Worm (Caenorhabditis elegans) whole organism, late embryonic: Measurements from ENCODE around the gene D1086.18.

Source experiments
- C08G9.2 ChIP-seq: sonication (generic microtip); optimal IDR thresholded peaks from 2 replicates; lab custom pipeline; 2016; ENCODE audit warnings: mild to moderate bottlenecking, missing genetic modification characterization, moderate library complexity, missing compliant biosample characterization
- C38D4.7 ChIP-seq: fragments of 200-800 bp; sonication (Bioruptor generic); optimal IDR thresholded peaks from 2 replicates; lab custom pipeline; 2018; ENCODE audit warnings: mild to moderate bottlenecking, missing genetic modification characterization, moderate library complexity, missing compliant biosample characterization
- K09A11.1 ChIP-seq: sonication (generic microtip); optimal IDR thresholded peaks from 2 replicates; lab custom pipeline; 2017; ENCODE audit warnings: antibody characterized with exemption, mild to moderate bottlenecking, missing genetic modification characterization, missing compliant biosample characterization; ENCODE audit not compliant: insufficient read depth
- T23F11.4 ChIP-seq: fragments of 200-800 bp; sonication (Bioruptor generic); optimal IDR thresholded peaks from 2 replicates; lab custom pipeline; 2018; ENCODE audit warnings: mild to moderate bottlenecking, missing genetic modification characterization, missing compliant biosample characterization
- Y22D7AL.16 ChIP-seq: sonication (generic microtip); optimal IDR thresholded peaks from 2 replicates; lab custom pipeline; 2016; ENCODE audit warnings: missing genetic modification characterization, missing compliant biosample characterization
- ahr-1 ChIP-seq: sonication (generic microtip); optimal IDR thresholded peaks from 2 replicates; lab custom pipeline; 2016; ENCODE audit warnings: missing genetic modification characterization, missing compliant biosample characterization
- ama-1 ChIP-seq: fragments of 150-350 bp; optimal IDR thresholded peaks from 2 replicates; lab custom pipeline; 2014
- ceh-19 ChIP-seq: fragments of 200-800 bp; sonication (Bioruptor generic); optimal IDR thresholded peaks from 2 replicates; lab custom pipeline; 2018; ENCODE audit warnings: mild to moderate bottlenecking, missing genetic modification characterization, missing compliant biosample characterization
- ceh-2 ChIP-seq: sonication (generic microtip); optimal IDR thresholded peaks from 2 replicates; lab custom pipeline; 2016; ENCODE audit warnings: missing genotype, missing genetic modification characterization, missing compliant biosample characterization
- ceh-24 ChIP-seq: sonication (generic microtip); optimal IDR thresholded peaks from 2 replicates; lab custom pipeline; 2016; ENCODE audit warnings: mild to moderate bottlenecking, missing genetic modification characterization, missing compliant biosample characterization
- ceh-31 ChIP-seq: sonication (generic microtip); optimal IDR thresholded peaks from 2 replicates; lab custom pipeline; 2016; ENCODE audit warnings: missing genetic modification characterization, missing compliant biosample characterization
- ceh-9 ChIP-seq: sonication (generic microtip); optimal IDR thresholded peaks from 2 replicates; lab custom pipeline; 2016; ENCODE audit warnings: mild to moderate bottlenecking, missing genetic modification characterization, inconsistent platforms, missing compliant biosample characterization
- che-1 ChIP-seq: sonication (generic microtip); optimal IDR thresholded peaks from 2 replicates; lab custom pipeline; 2016; ENCODE audit warnings: mild to moderate bottlenecking, missing genetic modification characterization, missing compliant biosample characterization
- dmd-4 ChIP-seq: sonication (generic microtip); optimal IDR thresholded peaks from 2 replicates; lab custom pipeline; 2016; ENCODE audit warnings: borderline replicate concordance, missing genetic modification characterization, missing compliant biosample characterization
- dve-1 ChIP-seq: sonication (generic microtip); optimal IDR thresholded peaks from 2 replicates; lab custom pipeline; 2017; ENCODE audit warnings: antibody characterized with exemption, mild to moderate bottlenecking, missing genetic modification characterization, missing compliant biosample characterization
- elt-2 ChIP-seq: sonication (generic microtip); optimal IDR thresholded peaks from 2 replicates; lab custom pipeline; 2016; ENCODE audit warnings: missing genetic modification reagents, missing genetic modification characterization, missing compliant biosample characterization
- eyg-1 ChIP-seq: sonication (generic microtip); optimal IDR thresholded peaks from 2 replicates; lab custom pipeline; 2016; ENCODE audit warnings: missing genotype, missing genetic modification characterization, missing compliant biosample characterization
- fax-1 ChIP-seq: sonication (generic microtip); optimal IDR thresholded peaks from 2 replicates; lab custom pipeline; 2016; ENCODE audit warnings: missing genotype, missing genetic modification characterization, missing compliant biosample characterization
- gmeb-2 ChIP-seq: sonication (generic microtip); optimal IDR thresholded peaks from 2 replicates; lab custom pipeline; 2016; ENCODE audit warnings: missing genetic modification characterization, inconsistent platforms, missing compliant biosample characterization
- hlh-13 ChIP-seq: fragments of 200-800 bp; sonication (Bioruptor generic); optimal IDR thresholded peaks from 2 replicates; lab custom pipeline; 2018; ENCODE audit warnings: mild to moderate bottlenecking, missing genetic modification characterization, missing compliant biosample characterization
- hlh-15 ChIP-seq: sonication (generic microtip); optimal IDR thresholded peaks from 2 replicates; lab custom pipeline; 2016; ENCODE audit warnings: missing genetic modification characterization, missing compliant biosample characterization
- hlh-6 ChIP-seq: sonication (generic microtip); optimal IDR thresholded peaks from 2 replicates; lab custom pipeline; 2016; ENCODE audit warnings: missing genotype, missing genetic modification characterization, missing compliant biosample characterization
- hlh-8 ChIP-seq: sonication (generic microtip); optimal IDR thresholded peaks from 2 replicates; lab custom pipeline; 2016; ENCODE audit warnings: missing genotype, missing genetic modification characterization, missing compliant biosample characterization
- lin-11 ChIP-seq: fragments of 200-800 bp; sonication (Bioruptor generic); optimal IDR thresholded peaks from 2 replicates; lab custom pipeline; 2018; ENCODE audit warnings: mild to moderate bottlenecking, missing genetic modification characterization, missing compliant biosample characterization
- mec-3 ChIP-seq: sonication (generic microtip); optimal IDR thresholded peaks from 2 replicates; lab custom pipeline; 2016; ENCODE audit warnings: borderline replicate concordance, missing genetic modification characterization, missing compliant biosample characterization
- nfya-1 ChIP-seq: sonication (generic microtip); optimal IDR thresholded peaks from 2 replicates; lab custom pipeline; 2017; ENCODE audit warnings: missing genetic modification characterization, mild to moderate bottlenecking, missing compliant biosample characterization, antibody characterized with exemption, moderate library complexity
- npax-4 ChIP-seq: sonication (generic microtip); optimal IDR thresholded peaks from 2 replicates; lab custom pipeline; 2016; ENCODE audit warnings: missing genetic modification characterization, missing compliant biosample characterization
- pag-3 ChIP-seq: sonication (generic microtip); optimal IDR thresholded peaks from 2 replicates; lab custom pipeline; 2016; ENCODE audit warnings: missing compliant biosample characterization, missing genetic modification characterization, borderline replicate concordance
- pat-9 ChIP-seq: fragments of 200-800 bp; sonication (Bioruptor generic); optimal IDR thresholded peaks from 2 replicates; lab custom pipeline; 2018; ENCODE audit warnings: mild to moderate bottlenecking, missing genetic modification characterization, moderate library complexity, missing compliant biosample characterization
- pax-1 ChIP-seq: fragments of 150-350 bp; optimal IDR thresholded peaks from 2 replicates; lab custom pipeline; 2014; ENCODE audit warnings: missing biosample characterization, missing genetic modification characterization
- pha-2 ChIP-seq: sonication (generic microtip); optimal IDR thresholded peaks from 2 replicates; lab custom pipeline; 2017; ENCODE audit warnings: mild to moderate bottlenecking, missing genetic modification characterization, missing compliant biosample characterization
- ref-2 ChIP-seq: sonication (generic microtip); optimal IDR thresholded peaks from 2 replicates; lab custom pipeline; 2016; ENCODE audit warnings: missing genetic modification characterization, missing compliant biosample characterization
- rnt-1 ChIP-seq: sonication (generic microtip); optimal IDR thresholded peaks from 2 replicates; lab custom pipeline; 2016; ENCODE audit warnings: missing genetic modification characterization, missing compliant biosample characterization
- sdc-2 ChIP-seq: sonication (generic microtip); optimal IDR thresholded peaks from 2 replicates; lab custom pipeline; 2016; ENCODE audit warnings: missing genotype, missing genetic modification characterization, missing compliant biosample characterization
- sox-4 ChIP-seq: sonication (generic microtip); optimal IDR thresholded peaks from 2 replicates; lab custom pipeline; 2017; ENCODE audit warnings: mild to moderate bottlenecking, missing genetic modification characterization, inconsistent platforms, missing compliant biosample characterization
- syd-9 ChIP-seq: sonication (generic microtip); optimal IDR thresholded peaks from 2 replicates; lab custom pipeline; 2016; ENCODE audit warnings: mild to moderate bottlenecking, missing genetic modification characterization, moderate library complexity, missing compliant biosample characterization
- tbx-2 ChIP-seq: sonication (generic microtip); optimal IDR thresholded peaks from 2 replicates; lab custom pipeline; 2016; ENCODE audit warnings: missing genetic modification characterization, missing compliant biosample characterization
- unc-42 ChIP-seq: sonication (generic microtip); optimal IDR thresholded peaks from 2 replicates; lab custom pipeline; 2016; ENCODE audit warnings: missing genotype, missing genetic modification characterization, missing compliant biosample characterization
- unc-55 ChIP-seq: sonication (generic microtip); optimal IDR thresholded peaks from 2 replicates; lab custom pipeline; 2017; ENCODE audit warnings: missing biosample characterization, missing genetic modification reagents, missing genetic modification characterization
- ztf-16 ChIP-seq: sonication (generic microtip); optimal IDR thresholded peaks from 2 replicates; lab custom pipeline; 2017; ENCODE audit warnings: missing genetic modification characterization, missing compliant biosample characterization

D1086.18 gene

DNA sequence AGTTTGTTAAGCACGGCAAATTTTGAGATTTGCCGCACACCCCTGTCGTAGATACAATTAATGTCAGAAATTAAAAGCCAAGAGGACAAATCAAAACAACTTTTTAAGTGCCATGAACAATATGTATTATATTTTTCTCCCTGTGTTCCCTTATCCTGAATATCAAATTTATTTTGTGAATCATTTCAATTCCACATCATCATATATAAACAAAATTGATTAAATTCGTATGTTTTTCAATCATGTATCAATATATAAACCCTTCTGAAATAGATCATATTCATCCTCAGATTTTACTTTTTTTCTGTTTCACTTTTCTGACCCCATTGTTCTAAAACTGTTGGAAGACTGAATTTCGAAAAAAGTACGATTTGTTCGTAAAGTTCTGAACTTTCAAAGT, 11.5 kb upstream of the D1086.18 start, which contains the start of gene D1086.11:
Gene D1086.11 (plus strand): TSS at position 301 of the 400 bp plus-strand sequence.
- TF ChIP-seq T23F11.4 (GFP tag; lab: Kevin White, UChicago) (no peak), ama-1 (lab: Kevin White, UChicago) (no peak), hlh-8 (tag; lab: Kevin White, UChicago) (no peak), mec-3 (tag; lab: Kevin White, UChicago) (no peak), pat-9 (tag; lab: Kevin White, UChicago) (no peak), pag-3 (tag; lab: Kevin White, UChicago) (no peak), ztf-16 (tag; lab: Kevin White, UChicago) (no peak), hlh-15 (no peak), hlh-6 (no peak), eyg-1 (no peak), ceh-2 (tag; lab: Kevin White, UChicago) (no peak)

DNA sequence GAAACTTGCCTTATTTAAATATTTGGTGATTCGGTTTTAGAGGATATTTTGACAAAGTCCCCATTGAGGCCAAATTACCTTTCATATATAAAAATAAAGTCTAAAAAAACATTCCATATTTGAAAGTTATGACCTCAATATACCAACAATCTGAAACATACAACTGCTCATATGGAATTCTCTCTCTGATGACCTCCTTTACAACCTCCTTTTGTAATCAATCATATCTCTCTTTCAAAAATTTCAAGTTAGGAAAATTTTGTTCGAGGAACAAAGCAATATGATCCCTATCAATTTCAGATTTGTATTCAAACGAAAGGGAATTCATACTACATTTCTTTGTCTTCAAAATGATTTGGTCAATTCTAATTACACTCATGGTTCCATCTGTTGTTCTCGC, 6.2 kb upstream of the D1086.18 start, which contains the start of gene D1086.6:
Gene D1086.6 (plus strand): TSS at position 301 of the 400 bp plus-strand sequence.
- TF ChIP-seq nfya-1 (tag; lab: Kevin White, UChicago) (no peak), Y22D7AL.16 (no peak), ceh-31 (tag; lab: Kevin White, UChicago) (no peak), ceh-19 (GFP tag; lab: Kevin White, UChicago) (no peak), che-1 (tag; lab: Kevin White, UChicago) (no peak), lin-11 (tag; lab: Kevin White, UChicago) (no peak), syd-9 (tag; lab: Kevin White, UChicago) (no peak), fax-1 (no peak), ref-2 (tag; lab: Kevin White, UChicago) (no peak), T23F11.4 (GFP tag; lab: Kevin White, UChicago) (no peak), hlh-8 (tag; lab: Kevin White, UChicago) (no peak), sox-4 (no peak), sdc-2 (tag; lab: Kevin White, UChicago) (no peak), unc-42 (tag; lab: Kevin White, UChicago) (no peak), pha-2 (tag; lab: Kevin White, UChicago) (no peak), gmeb-2 (tag; lab: Kevin White, UChicago) (no peak), C08G9.2 (tag; lab: Kevin White, UChicago) (no peak), mec-3 (tag; lab: Kevin White, UChicago) (no peak), ceh-2 (tag; lab: Kevin White, UChicago) (no peak)

ce11 chrV:14082453-14082852, 3.2 kb upstream of the D1086.18 start, which contains the start of gene D1086.10:
Gene D1086.10 (plus strand): TSS chrV:14082753.
- no peak for TF ChIP-seq npax-4 (tag; lab: Kevin White, UChicago)
- TF ChIP-seq ceh-24 (tag; lab: Kevin White, UChicago): no peak
- TF ChIP-seq che-1 (tag; lab: Kevin White, UChicago): no peak
- no peak for TF ChIP-seq elt-2 (tag; lab: Kevin White, UChicago)
- TF ChIP-seq hlh-13 (GFP tag; lab: Kevin White, UChicago): no peak
- no peak for TF ChIP-seq sdc-2 (tag; lab: Kevin White, UChicago)
- TF ChIP-seq hlh-6: no peak
- TF ChIP-seq ceh-9 (tag; lab: Kevin White, UChicago): no peak
- no peak for TF ChIP-seq tbx-2 (tag; lab: Kevin White, UChicago)
- TF ChIP-seq dmd-4: no peak
- TF ChIP-seq T23F11.4 (GFP tag; lab: Kevin White, UChicago): no peak
- TF ChIP-seq rnt-1 (tag; lab: Kevin White, UChicago): no peak
- TF ChIP-seq pax-1 (tag; lab: Kevin White, UChicago): no peak
- TF ChIP-seq dve-1: no peak
- no peak for TF ChIP-seq Y22D7AL.16
- TF ChIP-seq unc-55 (GFP tag; lab: Kevin White, UChicago): no peak
- TF ChIP-seq fax-1: no peak
- TF ChIP-seq ahr-1 (tag; lab: Kevin White, UChicago): no peak
- TF ChIP-seq C38D4.7 (GFP tag; lab: Kevin White, UChicago): no peak
- TF ChIP-seq K09A11.1 (tag; lab: Kevin White, UChicago): no peak
